Worm (Caenorhabditis elegans) whole organism, early embryonic: Measurements from ENCODE around the gene F52H2.1.

Experiments used
- B0310.2 ChIP-seq: sonication (generic microtip); optimal IDR thresholded peaks from 2 replicates; lab custom pipeline; 2016; ENCODE audit warnings: mild to moderate bottlenecking, missing genetic modification characterization, missing compliant biosample characterization
- F13C5.2 ChIP-seq: sonication (generic microtip); optimal IDR thresholded peaks from 2 replicates; lab custom pipeline; 2017; ENCODE audit warnings: mild to moderate bottlenecking, missing genetic modification characterization, inconsistent platforms, missing compliant biosample characterization
- aly-1 ChIP-seq: sonication (generic microtip); optimal IDR thresholded peaks from 2 replicates; lab custom pipeline; 2016; ENCODE audit warnings: missing genetic modification characterization, missing compliant biosample characterization
- ama-1 ChIP-seq: fragments of 150-350 bp; optimal IDR thresholded peaks from 2 replicates; lab custom pipeline; 2014
- ceh-13 ChIP-seq: fragments of 200-800 bp; sonication (Bioruptor generic); optimal IDR thresholded peaks from 2 replicates; lab custom pipeline; 2018; ENCODE audit warnings: mild to moderate bottlenecking, missing genetic modification characterization, missing compliant biosample characterization
- ceh-36 ChIP-seq: sonication (generic microtip); optimal IDR thresholded peaks from 2 replicates; lab custom pipeline; 2016; ENCODE audit warnings: missing genetic modification characterization, inconsistent platforms, missing compliant biosample characterization
- ets-7 ChIP-seq: sonication (generic microtip); optimal IDR thresholded peaks from 2 replicates; lab custom pipeline; 2016; ENCODE audit warnings: missing genotype, missing genetic modification characterization, missing compliant biosample characterization
- flt-1 ChIP-seq: fragments of 200-800 bp; sonication (Bioruptor generic); IDR thresholded peaks from 2 replicates; pipeline ENCODE4 v1.3.6; 2022; ENCODE audit warnings: missing genetic modification characterization, missing compliant biosample characterization
- hmbx-1 ChIP-seq: sonication (generic microtip); optimal IDR thresholded peaks from 2 replicates; lab custom pipeline; 2016; ENCODE audit warnings: mild to moderate bottlenecking, missing genetic modification characterization, missing compliant biosample characterization
- hmg-4 ChIP-seq: fragments of 200-800 bp; sonication (Bioruptor generic); optimal IDR thresholded peaks from 2 replicates; lab custom pipeline; 2018; ENCODE audit warnings: mild to moderate bottlenecking, missing genetic modification characterization, missing compliant biosample characterization
- hnd-1 ChIP-seq: sonication (generic microtip); optimal IDR thresholded peaks from 2 replicates; lab custom pipeline; 2016; ENCODE audit warnings: missing genetic modification characterization, missing compliant biosample characterization
- pes-1 ChIP-seq: fragments of 200-800 bp; sonication (Bioruptor generic); IDR thresholded peaks from 2 replicates; pipeline ENCODE4 v1.3.6; 2022; ENCODE audit warnings: missing genetic modification reagents, missing genetic modification characterization, missing compliant biosample characterization
- scrt-1 ChIP-seq: fragments of 200-800 bp; sonication (Bioruptor generic); IDR thresholded peaks from 2 replicates; pipeline ENCODE4 v1.3.6; 2022; ENCODE audit warnings: missing genetic modification characterization, missing compliant biosample characterization
- sea-1 ChIP-seq: fragments of 200-800 bp; sonication (Bioruptor generic); conservative IDR thresholded peaks from 2 replicates; pipeline ENCODE4 v1.3.6; 2022; ENCODE audit warnings: missing genetic modification characterization, missing compliant biosample characterization
- tbx-11 ChIP-seq: fragments of 200-800 bp; sonication (Bioruptor generic); IDR thresholded peaks from 2 replicates; pipeline ENCODE4 v1.3.6; 2022; ENCODE audit warnings: missing genetic modification characterization, missing compliant biosample characterization
- tbx-37 ChIP-seq: fragments of 200-800 bp; sonication (Bioruptor generic); conservative IDR thresholded peaks from 2 replicates; pipeline ENCODE4 v1.3.6; 2022; ENCODE audit warnings: missing genetic modification reagents, missing genetic modification characterization, missing compliant biosample characterization
- tra-4 ChIP-seq: sonication (generic microtip); optimal IDR thresholded peaks from 2 replicates; lab custom pipeline; 2017; ENCODE audit warnings: missing genetic modification characterization, missing compliant biosample characterization

F52H2.1 gene

DNA sequence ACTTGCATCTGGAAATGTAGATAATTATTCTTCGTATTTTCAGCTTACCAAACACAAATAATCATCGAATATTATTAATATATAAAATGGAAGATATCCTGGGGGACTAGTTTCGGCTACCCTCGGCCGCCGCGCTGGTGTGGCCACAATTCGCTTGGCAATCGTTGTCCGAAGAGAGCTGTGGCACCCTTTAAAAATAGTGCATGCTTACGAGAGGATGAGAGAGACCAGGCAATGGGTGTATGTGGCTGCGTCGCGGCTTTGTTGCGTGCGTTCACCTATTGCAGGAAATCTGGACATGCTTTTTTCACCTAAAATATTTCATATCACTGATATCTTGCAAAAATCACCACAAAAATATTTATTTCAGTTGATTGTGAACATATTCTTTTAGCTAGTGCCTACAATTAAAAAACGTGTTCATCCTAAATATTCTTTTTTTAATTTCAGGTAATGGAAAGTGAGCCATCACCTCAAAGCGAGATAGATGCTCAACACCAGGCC, at the start of gene F52H2.1, which contains the start of gene ccd-5:
Gene F52H2.1, plus strand, starts transcription at position 454 of the 504 bp plus-strand sequence.
Gene ccd-5, minus strand, starts transcription at position 8 of the 504 bp plus-strand sequence.
- TF ChIP-seq hmg-4 (peak; percentile 53), F13C5.2 (tag; lab: Kevin White, UChicago) (peak; percentile 66), ama-1 (lab: Kevin White, UChicago) (no peak), scrt-1 (GFP tag; lab: Robert Waterston, UW) (no peak), hnd-1 (tag; lab: Kevin White, UChicago) (no peak)

- no peak for TF ChIP-seq scrt-1 (GFP tag; lab: Robert Waterston, UW)
- TF ChIP-seq ceh-13 (GFP tag; lab: Kevin White, UChicago) = no peak
- TF ChIP-seq aly-1 (tag; lab: Kevin White, UChicago) = no peak
- TF ChIP-seq tbx-37 (GFP tag; lab: Robert Waterston, UW) = no peak
These were observed 46.8 kb upstream of the F52H2.1 start for ce11 chrX:2526078-2526477.

DNA sequence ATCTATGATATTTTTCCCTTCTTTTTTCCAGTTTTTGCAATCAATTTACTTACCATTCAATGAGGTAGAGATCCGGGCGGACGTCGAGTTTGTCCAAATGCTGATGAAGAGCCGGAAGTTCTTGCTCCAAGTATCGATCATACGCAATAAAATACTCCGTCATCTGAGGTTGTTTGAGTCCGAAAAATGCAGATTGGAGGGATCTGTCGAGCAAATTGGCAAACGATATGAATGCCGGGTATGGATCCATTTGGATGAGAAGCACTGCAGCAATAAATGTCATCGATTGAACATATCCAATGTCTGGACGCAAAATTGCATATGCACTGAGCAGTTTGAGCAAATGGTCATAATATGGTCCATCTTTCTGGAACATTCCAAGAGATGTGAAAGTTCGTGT, 45.7 kb upstream of the F52H2.1 start:
- TF ChIP-seq ama-1 (lab: Kevin White, UChicago) (no peak), tbx-11 (GFP tag; lab: Robert Waterston, UW) (no peak), sea-1 (GFP tag; lab: Robert Waterston, UW) (no peak), aly-1 (tag; lab: Kevin White, UChicago) (no peak), B0310.2 (no peak), hmbx-1 (tag; lab: Kevin White, UChicago) (no peak), hmg-4 (no peak), pes-1 (no peak), scrt-1 (GFP tag; lab: Robert Waterston, UW) (no peak), flt-1 (GFP tag; lab: Robert Waterston, UW) (no peak), F13C5.2 (tag; lab: Kevin White, UChicago) (no peak), ceh-36 (tag; lab: Kevin White, UChicago) (no peak), ceh-13 (GFP tag; lab: Kevin White, UChicago) (no peak), tbx-37 (GFP tag; lab: Robert Waterston, UW) (no peak), tra-4 (tag; lab: Kevin White, UChicago) (no peak), hnd-1 (tag; lab: Kevin White, UChicago) (no peak), ets-7 (tag; lab: Kevin White, UChicago) (no peak)

- TF ChIP-seq pes-1 (peak; percentile 59), flt-1 (GFP tag; lab: Robert Waterston, UW) (0 out of 2 replicates have a peak, but pooled peaks have one; percentile 29), ama-1 (lab: Kevin White, UChicago) (no peak)
These were observed 45.0 kb upstream of the F52H2.1 start for ce11 chrX:2527877-2528276.

ce11 chrX:2531276-2531675, 41.6 kb upstream of the F52H2.1 start:
- TF ChIP-seq sea-1 (GFP tag; lab: Robert Waterston, UW) (no peak), scrt-1 (GFP tag; lab: Robert Waterston, UW) (no peak), tbx-37 (GFP tag; lab: Robert Waterston, UW) (no peak), ets-7 (tag; lab: Kevin White, UChicago) (no peak), hmbx-1 (tag; lab: Kevin White, UChicago) (no peak), flt-1 (GFP tag; lab: Robert Waterston, UW) (no peak), ama-1 (lab: Kevin White, UChicago) (no peak), tra-4 (tag; lab: Kevin White, UChicago) (no peak), F13C5.2 (tag; lab: Kevin White, UChicago) (no peak), aly-1 (tag; lab: Kevin White, UChicago) (no peak), ceh-36 (tag; lab: Kevin White, UChicago) (no peak), hmg-4 (no peak), B0310.2 (no peak), ceh-13 (GFP tag; lab: Kevin White, UChicago) (no peak), hnd-1 (tag; lab: Kevin White, UChicago) (no peak), tbx-11 (GFP tag; lab: Robert Waterston, UW) (no peak), pes-1 (no peak)

DNA sequence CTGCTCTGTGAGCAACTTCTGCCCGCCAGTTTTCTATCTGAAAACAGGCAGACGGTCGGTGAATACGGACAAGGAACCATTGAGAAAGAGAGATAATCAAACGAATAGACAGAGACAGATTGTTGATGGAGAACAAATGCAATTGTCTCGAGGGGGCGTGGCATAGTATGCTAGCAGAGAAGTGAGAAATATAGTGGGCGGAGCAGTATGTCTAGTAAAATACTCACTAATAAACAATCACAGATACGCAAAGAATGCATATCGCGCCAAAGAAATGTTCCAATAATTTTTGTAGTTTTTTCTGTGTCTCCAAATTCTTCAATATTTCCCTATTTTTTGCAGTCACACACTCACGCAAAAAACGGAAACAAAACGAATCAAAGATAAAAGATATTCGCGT, 40.5 kb upstream of the F52H2.1 start, which contains the start of gene tbc-12:
Gene tbc-12, minus strand, starts transcription at position 101 of the 400 bp plus-strand sequence.
- TF ChIP-seq flt-1 (GFP tag; lab: Robert Waterston, UW) (no peak), ets-7 (tag; lab: Kevin White, UChicago) (no peak), sea-1 (GFP tag; lab: Robert Waterston, UW) (no peak), tbx-37 (GFP tag; lab: Robert Waterston, UW) (no peak), B0310.2 (no peak), hmg-4 (no peak), tra-4 (tag; lab: Kevin White, UChicago) (no peak), F13C5.2 (tag; lab: Kevin White, UChicago) (no peak), ama-1 (lab: Kevin White, UChicago) (no peak), hmbx-1 (tag; lab: Kevin White, UChicago) (no peak), aly-1 (tag; lab: Kevin White, UChicago) (no peak), scrt-1 (GFP tag; lab: Robert Waterston, UW) (no peak)

DNA sequence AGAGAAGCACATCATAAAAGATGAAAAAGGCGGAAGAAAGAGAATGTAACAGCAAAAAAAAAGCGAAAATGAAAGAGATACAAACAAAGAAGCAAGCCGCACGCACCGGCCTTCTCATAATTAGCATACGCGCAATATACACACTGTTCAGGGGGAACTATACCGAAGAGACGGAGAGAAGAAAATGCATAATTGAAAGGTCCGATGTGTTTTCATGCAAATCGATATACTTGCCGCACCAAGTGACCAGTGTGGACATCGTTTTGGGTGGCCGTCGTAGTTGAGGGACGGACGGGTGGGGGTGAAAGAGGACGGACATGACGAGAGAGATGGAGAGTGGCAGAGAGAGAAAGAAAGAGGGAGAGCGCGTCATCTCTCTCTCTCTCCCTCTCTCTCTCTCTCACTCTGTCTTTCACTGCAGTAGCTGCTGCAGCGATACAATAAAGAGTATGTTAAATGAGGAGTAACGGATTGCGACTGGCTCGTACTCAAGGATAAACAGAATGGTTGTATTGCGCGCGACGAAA, 36.6 kb upstream of the F52H2.1 start:
- peak; percentile 64 for TF ChIP-seq F13C5.2 (tag; lab: Kevin White, UChicago)
- no peak; the same call in 1 of the 2 replicates for TF ChIP-seq flt-1 (GFP tag; lab: Robert Waterston, UW)
- TF ChIP-seq ama-1 (lab: Kevin White, UChicago) = no peak
- TF ChIP-seq sea-1 (GFP tag; lab: Robert Waterston, UW) = no peak
- TF ChIP-seq aly-1 (tag; lab: Kevin White, UChicago) = peak; percentile 51
- no peak for TF ChIP-seq ceh-13 (GFP tag; lab: Kevin White, UChicago)
- peak; percentile 25 for TF ChIP-seq B0310.2
- TF ChIP-seq hmg-4 = peak; percentile 83
- no peak for TF ChIP-seq hnd-1 (tag; lab: Kevin White, UChicago)
- TF ChIP-seq tbx-37 (GFP tag; lab: Robert Waterston, UW) = no peak
- peak; percentile 46 for TF ChIP-seq ets-7 (tag; lab: Kevin White, UChicago)
